Worm (Caenorhabditis elegans): ENCODE measurements around the gene ptr-15.

DNA sequence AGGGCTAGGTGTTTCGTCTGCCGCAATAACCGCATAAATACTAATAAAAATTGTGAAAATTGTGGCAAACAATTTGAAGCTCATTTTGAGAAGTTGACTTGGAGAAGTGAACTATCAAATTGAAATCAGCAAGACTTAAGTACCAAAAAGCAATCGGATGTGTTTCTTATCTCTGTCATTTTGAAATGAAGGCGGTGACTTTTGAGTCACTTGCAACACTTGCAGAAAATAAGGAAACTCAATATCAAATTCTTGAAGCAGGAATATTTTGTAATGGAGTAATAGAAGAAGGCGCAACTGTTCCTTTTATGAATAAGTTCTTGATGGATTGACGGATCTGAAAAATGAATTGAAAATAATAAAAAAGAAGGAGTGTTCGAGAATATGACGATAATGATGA lies 18.5 kb downstream of the ptr-15 start, which contains the start of gene T07H8.11:
- TF ChIP-seq ztf-4 (tag; optimal IDR thresholded peaks at IDR 0.05) = no peak
- no peak for TF ChIP-seq pqm-1 (tag; optimal IDR thresholded peaks at IDR 0.05)
- no peak for TF ChIP-seq pha-4 (tag; optimal IDR thresholded peaks at IDR 0.05)
- no peak for TF ChIP-seq egl-27 (tag; optimal IDR thresholded peaks at IDR 0.05)
- TF ChIP-seq unc-39 (tag; optimal IDR thresholded peaks at IDR 0.05) = no peak
